Worm (Caenorhabditis elegans): ENCODE measurements around the gene Y43D4A.2.
"Not testable (repeated sequence)": the region's sequence is repeated elsewhere in the genome, so short reads cannot be mapped to it uniquely, and the experiment has no call there.

Y43D4A.2 gene

ce11 chrIV:16755771-16756170 lies at the start of gene Y43D4A.2:
Y43D4A.2 (minus strand) TSS chrIV:16755871.
- not testable (repeated sequence) for TF ChIP-seq ZK337.2 (GFP tag; IDR thresholded peaks at IDR 0.05); lsy-2 (tag; optimal IDR thresholded peaks at IDR 0.05); Y48G9A.11 (GFP tag; IDR thresholded peaks at IDR 0.05)

- peak; percentile 74 for TF ChIP-seq snpc-1.2 (GFP tag; IDR thresholded peaks at IDR 0.05)
These were observed 41.7 kb upstream of the Y43D4A.2 start for ce11 chrIV:16797265-16797826.

- TF ChIP-seq unc-62 (GFP tag; optimal IDR thresholded peaks at IDR 0.05 in 1 of 2): peak in 1 of 2 experiments; percentile 63
- TF ChIP-seq unc-62 (tag; optimal IDR thresholded peaks at IDR 0.05): no peak
- TF ChIP-seq F10B5.3 (tag; optimal IDR thresholded peaks at IDR 0.05): no peak
These were observed 31.4 kb upstream of the Y43D4A.2 start, which contains the start of gene Y43D4A.6 for ce11 chrIV:16787024-16787423. Y43D4A.6 (plus strand) TSS chrIV:16787324.

- no peak for TF ChIP-seq snpc-4 (tag; optimal IDR thresholded peaks at IDR 0.05)
- no peak for TF ChIP-seq snpc-1.2 (GFP tag; IDR thresholded peaks at IDR 0.05)
- no peak for TF ChIP-seq hlh-30 (tag; optimal IDR thresholded peaks at IDR 0.05; ENCODE audit: insufficient read depth)
- no peak for TF ChIP-seq lin-39 (tag; optimal IDR thresholded peaks at IDR 0.05)
- TF ChIP-seq nhr-41 (GFP tag; IDR thresholded peaks at IDR 0.05): no peak
- TF ChIP-seq spr-3 (GFP tag; optimal IDR thresholded peaks at IDR 0.05): no peak
- no peak for TF ChIP-seq daf-16 (GFP tag; optimal IDR thresholded peaks at IDR 0.05)
- no peak for TF ChIP-seq daf-16 (tag; optimal IDR thresholded peaks at IDR 0.05)
- TF ChIP-seq mxl-3 (GFP tag; optimal IDR thresholded peaks at IDR 0.05): no peak
- peak; percentile 46; the same call in 1 of the 2 replicates for TF ChIP-seq tra-1 (GFP tag; IDR thresholded peaks at IDR 0.05)
- TF ChIP-seq lin-38 (GFP tag; IDR thresholded peaks at IDR 0.05): no peak
- peak; percentile 73; the same call in 1 of the 2 replicates for TF ChIP-seq set-16 (GFP tag; IDR thresholded peaks at IDR 0.05)
- no peak for TF ChIP-seq lir-3 (tag; optimal IDR thresholded peaks at IDR 0.05)
- no peak for TF ChIP-seq ceh-62 (tag; optimal IDR thresholded peaks at IDR 0.05)
- no peak for TF ChIP-seq F10B5.3 (tag; optimal IDR thresholded peaks at IDR 0.05)
- no peak for TF ChIP-seq nhr-10 (tag; optimal IDR thresholded peaks at IDR 0.05)
These were observed 23.0 kb upstream of the Y43D4A.2 start for ce11 chrIV:16778644-16779043.

ce11 chrIV:16777758-16778157 lies 22.1 kb upstream of the Y43D4A.2 start:
- TF ChIP-seq ama-1 (optimal IDR thresholded peaks at IDR 0.05): no peak
- peak; percentile 72; the same call in 1 of the 2 replicates for TF ChIP-seq set-16 (GFP tag; IDR thresholded peaks at IDR 0.05)
- TF ChIP-seq aha-1 (tag): peak; percentile 80

- no peak for TF ChIP-seq snpc-1.2 (GFP tag; IDR thresholded peaks at IDR 0.05)
- TF ChIP-seq set-16 (GFP tag; IDR thresholded peaks at IDR 0.05): peak; percentile 40; the same call in 1 of the 2 replicates
- no peak for TF ChIP-seq lsy-2 (tag; optimal IDR thresholded peaks at IDR 0.05)
- no peak for TF ChIP-seq ctbp-1 (GFP tag; IDR thresholded peaks at IDR 0.05)
These were observed 21.2 kb upstream of the Y43D4A.2 start for ce11 chrIV:16776915-16777314.

ce11 chrIV:16775925-16776324 lies 20.3 kb upstream of the Y43D4A.2 start:
- TF ChIP-seq mdt-29 (GFP tag; IDR thresholded peaks at IDR 0.05) (peak; percentile 79), ZK337.2 (GFP tag; IDR thresholded peaks at IDR 0.05) (no peak), tag-97 (GFP tag; IDR thresholded peaks at IDR 0.05) (no peak), mep-1 (tag; optimal IDR thresholded peaks at IDR 0.05) (no peak), saeg-2 (GFP tag; IDR thresholded peaks at IDR 0.05) (no peak), hmg-1.1 (GFP tag; IDR thresholded peaks at IDR 0.05) (peak; percentile 78), zip-11 (GFP tag; IDR thresholded peaks at IDR 0.05) (peak; percentile 74; the same call in 1 of the 2 replicates), Y48G9A.11 (GFP tag; IDR thresholded peaks at IDR 0.05) (0 out of 2 replicates have a peak, but pooled peaks have one; percentile 24), madf-5 (GFP tag; IDR thresholded peaks at IDR 0.05) (peak in 1 of 2 experiments; percentile 87; a peak in 1 of 4 replicates), F44E2.7 (GFP tag; IDR thresholded peaks at IDR 0.05) (0 out of 2 replicates have a peak, but pooled peaks have one; percentile 45), lim-7 (GFP tag; IDR thresholded peaks at IDR 0.05) (peak; percentile 92), ceh-20 (GFP tag; IDR thresholded peaks at IDR 0.05) (peak; percentile 37; the same call in 1 of the 2 replicates), madf-9 (GFP tag; conservative IDR thresholded peaks at IDR 0.05) (peak; percentile 76), D1046.2 (GFP tag; IDR thresholded peaks at IDR 0.05) (peak; percentile 78), lin-29 (GFP tag; IDR thresholded peaks at IDR 0.05) (0 out of 2 replicates have a peak, but pooled peaks have one; percentile 16), egl-43 (GFP tag; IDR thresholded peaks at IDR 0.05) (peak; percentile 91), daf-12 (tag; optimal IDR thresholded peaks at IDR 0.05) (no peak), zag-1 (tag; optimal IDR thresholded peaks at IDR 0.05) (no peak)

Data from whole organism, L4 larva.